Fruit fly (Drosophila melanogaster): ENCODE results near the gene S6k.

Gene S6k

dm6 chr3L:5838295-5838694, 27.6 kb upstream of the S6k start (continued):
- TF ChIP-seq vfl (GFP tag; optimal IDR thresholded peaks at IDR 0.05) (no peak), kah (GFP tag; optimal IDR thresholded peaks at IDR 0.05) (no peak), gfzf (GFP tag; optimal IDR thresholded peaks at IDR 0.05) (no peak), CG9215 (GFP tag; IDR thresholded peaks at IDR 0.05) (no peak), Med (GFP tag) (peak; percentile 65), Aef1 (GFP tag; IDR thresholded peaks at IDR 0.05) (no peak), nmo (GFP tag; optimal IDR thresholded peaks at IDR 0.05) (peak; percentile 5), Dfd (GFP tag; optimal IDR thresholded peaks at IDR 0.05) (no peak), C15 (GFP tag; IDR thresholded peaks at IDR 0.05) (no peak), Opbp (GFP tag; IDR thresholded peaks at IDR 0.05; ENCODE audit: partially characterized antibody) (no peak), CG11504 (tag; optimal IDR thresholded peaks at IDR 0.05) (peak; percentile 51), sens (GFP tag) (peak; percentile 78), CG7271 (tag; optimal IDR thresholded peaks at IDR 0.05) (no peak), Nf-YA (GFP tag; IDR thresholded peaks at IDR 0.05) (no peak), bab2 (GFP tag; optimal IDR thresholded peaks at IDR 0.05) (no peak), Max (GFP tag; optimal IDR thresholded peaks at IDR 0.05) (no peak), HHEX (GFP tag; optimal IDR thresholded peaks at IDR 0.05) (no peak), Oaz (GFP tag; IDR thresholded peaks at IDR 0.05) (no peak), CG17359 (tag; optimal IDR thresholded peaks at IDR 0.05) (no peak), Myb (GFP tag; optimal IDR thresholded peaks at IDR 0.05) (no peak), CG32767 (GFP tag; IDR thresholded peaks at IDR 0.05) (no peak), NFAT (GFP tag; IDR thresholded peaks at IDR 0.05) (0 out of 2 replicates have a peak, but pooled peaks have one; percentile 17), Deaf1 (tag; optimal IDR thresholded peaks at IDR 0.05) (peak; percentile 12), CG12769 (tag; optimal IDR thresholded peaks at IDR 0.05) (peak; percentile 32), CG10209 (GFP tag; optimal IDR thresholded peaks at IDR 0.05) (no peak), dysf (GFP tag; IDR thresholded peaks at IDR 0.05) (peak; percentile 29; the same call in 1 of the 3 replicates), fu2 (GFP tag; optimal IDR thresholded peaks at IDR 0.05) (no peak), Fer2 (tag; optimal IDR thresholded peaks at IDR 0.05) (no peak), H2.0 (GFP tag; IDR thresholded peaks at IDR 0.05) (no peak), CG8290 (GFP tag; optimal IDR thresholded peaks at IDR 0.05) (no peak), CG8290 (tag; optimal IDR thresholded peaks at IDR 0.05) (no peak), ara (GFP tag; IDR thresholded peaks at IDR 0.05) (no peak), stwl (tag; optimal IDR thresholded peaks at IDR 0.05) (no peak), sob (GFP tag; IDR thresholded peaks at IDR 0.05) (no peak), cato (GFP tag; optimal IDR thresholded peaks at IDR 0.05; ENCODE audit: borderline replicate concordance) (no peak), CG13775 (GFP tag; optimal IDR thresholded peaks at IDR 0.05) (no peak), NfI (GFP tag; optimal IDR thresholded peaks at IDR 0.05) (peak; percentile 22), Dek (tag; optimal IDR thresholded peaks at IDR 0.05) (no peak), CG15601 (tag; optimal IDR thresholded peaks at IDR 0.05) (no peak), otp (GFP tag; IDR thresholded peaks at IDR 0.05) (no peak), grn (GFP tag; optimal IDR thresholded peaks at IDR 0.05) (no peak), ro (GFP tag; IDR thresholded peaks at IDR 0.05) (no peak), pros (GFP tag; optimal IDR thresholded peaks at IDR 0.05) (no peak), CG7928 (GFP tag; optimal IDR thresholded peaks at IDR 0.05) (no peak), CG7357 (GFP tag; IDR thresholded peaks at IDR 0.05) (0 out of 3 replicates have a peak, but pooled peaks have one; percentile 24), CG17612 (GFP tag; IDR thresholded peaks at IDR 0.05) (no peak), CG9932 (GFP tag; IDR thresholded peaks at IDR 0.05) (peak; percentile 30; the same call in 1 of the 2 replicates), trem (tag; optimal IDR thresholded peaks at IDR 0.05) (no peak), ftz-f1 (GFP tag; optimal IDR thresholded peaks at IDR 0.05) (no peak), Gug (GFP tag; IDR thresholded peaks at IDR 0.05) (0 out of 4 replicates have a peak, but pooled peaks have one; percentile 12), CG30403 (GFP tag; optimal IDR thresholded peaks at IDR 0.05) (no peak), D19A (tag; optimal IDR thresholded peaks at IDR 0.05) (peak; percentile 7)

All from whole organism, embryonic.